Fruit fly (Drosophila melanogaster): Measurements from ENCODE around the gene CG10561.

CG10561 gene

DNA sequence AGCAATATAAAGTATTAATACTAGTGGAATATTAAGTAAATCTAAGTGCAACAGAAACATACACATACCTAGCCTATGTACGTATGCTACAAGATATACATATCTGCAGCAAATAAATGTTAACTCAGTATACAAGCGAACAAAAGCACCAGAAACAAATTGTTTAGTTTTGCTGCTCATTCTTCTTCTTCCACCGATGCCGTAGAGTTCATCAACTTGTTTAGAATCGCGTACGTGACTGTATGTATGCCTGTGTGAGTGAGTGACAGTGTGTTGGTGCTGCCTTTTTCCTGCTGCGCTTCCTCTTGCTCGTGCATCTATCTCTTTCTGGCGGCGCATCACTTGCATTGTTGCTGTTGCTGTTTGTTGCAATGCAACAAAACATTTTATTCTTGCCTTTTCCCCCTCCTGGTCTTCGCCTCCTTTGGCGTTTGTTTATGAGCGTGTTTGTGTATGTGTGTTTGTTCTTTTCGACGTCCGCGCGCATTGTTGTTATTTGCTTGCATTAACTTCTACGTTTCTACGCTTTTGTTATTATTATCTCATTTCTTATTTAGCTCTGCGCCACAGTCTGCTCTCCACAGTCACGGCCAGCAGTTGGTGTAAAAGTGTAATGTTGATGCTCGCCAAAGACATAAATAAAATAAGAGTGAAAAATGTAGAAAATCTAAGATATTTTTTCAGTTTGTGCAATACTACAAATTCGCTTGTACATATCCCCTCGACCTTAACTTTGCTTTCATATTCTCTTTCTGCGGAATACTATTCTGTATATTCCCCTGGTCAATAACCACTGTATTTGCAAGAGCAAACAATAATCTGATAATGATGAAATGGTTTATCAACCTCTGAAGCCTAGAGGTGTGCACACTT lies 44.7 kb downstream of the CG10561 start (continued):
- TF ChIP-seq Atf6 (GFP tag; IDR thresholded peaks at IDR 0.05) (peak; percentile 53; the same call in 1 of the 2 replicates), CG12104 (GFP tag; optimal IDR thresholded peaks at IDR 0.05) (no peak), CG1602 (GFP tag; optimal IDR thresholded peaks at IDR 0.05) (peak; percentile 25), CG30020 (tag; optimal IDR thresholded peaks at IDR 0.05) (no peak), Trl (optimal IDR thresholded peaks at IDR 0.05) (no peak), Trl (GFP tag; optimal IDR thresholded peaks at IDR 0.05) (peak; percentile 11), CG11695 (GFP tag; IDR thresholded peaks at IDR 0.05) (0 out of 3 replicates have a peak, but pooled peaks have one; percentile 9), CG8290 (GFP tag; optimal IDR thresholded peaks at IDR 0.05) (no peak), CG8290 (tag; optimal IDR thresholded peaks at IDR 0.05) (peak in 1 of 2 experiments; percentile 27), CG1832 (GFP tag; optimal IDR thresholded peaks at IDR 0.05) (peak; percentile 40), CG10366 (GFP tag; IDR thresholded peaks at IDR 0.05) (no peak; the same call in 1 of the 2 replicates), TFAM (GFP tag; optimal IDR thresholded peaks at IDR 0.05) (no peak), Xrp1 (GFP tag; IDR thresholded peaks at IDR 0.05) (peak; percentile 50; the same call in 1 of the 2 replicates), Sox102F (GFP tag; optimal IDR thresholded peaks at IDR 0.05) (peak; percentile 25), lab (GFP tag; optimal IDR thresholded peaks at IDR 0.05) (peak; percentile 57), CG34224 (GFP tag; IDR thresholded peaks at IDR 0.05; ENCODE audit: partially characterized antibody) (no peak), CG3838 (GFP tag; optimal IDR thresholded peaks at IDR 0.05) (peak; percentile 55), CG14441 (GFP tag; IDR thresholded peaks at IDR 0.05) (peak; percentile 31; the same call in 1 of the 2 replicates), vfl (GFP tag; optimal IDR thresholded peaks at IDR 0.05) (peak; percentile 18), CG11398 (GFP tag; optimal IDR thresholded peaks at IDR 0.05) (peak; percentile 26), CG9932 (GFP tag; IDR thresholded peaks at IDR 0.05) (peak; percentile 39; the same call in 1 of the 2 replicates), CG16863 (GFP tag; optimal IDR thresholded peaks at IDR 0.05) (peak; percentile 49), Dbx (GFP tag; IDR thresholded peaks at IDR 0.05) (peak; percentile 10; the same call in 1 of the 3 replicates), hth (optimal IDR thresholded peaks at IDR 0.05) (no peak), grn (GFP tag; optimal IDR thresholded peaks at IDR 0.05) (peak; percentile 40), H15 (GFP tag; IDR thresholded peaks at IDR 0.05) (peak; percentile 30; the same call in 1 of the 3 replicates), Drgx (GFP tag; IDR thresholded peaks at IDR 0.05) (peak; percentile 70), CG13296 (GFP tag; optimal IDR thresholded peaks at IDR 0.05) (peak; percentile 2), Vsx1 (GFP tag; optimal IDR thresholded peaks at IDR 0.05) (peak; percentile 56), tap (tag; optimal IDR thresholded peaks at IDR 0.05) (peak; percentile 18), CG4820 (GFP tag; optimal IDR thresholded peaks at IDR 0.05) (no peak), unpg (GFP tag; optimal IDR thresholded peaks at IDR 0.05) (peak; percentile 22), dmrt99B (tag; optimal IDR thresholded peaks at IDR 0.05) (peak; percentile 67), dmrt11E (tag; optimal IDR thresholded peaks at IDR 0.05) (peak; percentile 19), cato (GFP tag; optimal IDR thresholded peaks at IDR 0.05; ENCODE audit: borderline replicate concordance) (no peak), CG31365 (tag; optimal IDR thresholded peaks at IDR 0.05) (no peak), CG4854 (GFP tag; optimal IDR thresholded peaks at IDR 0.05) (no peak), CG4617 (GFP tag; optimal IDR thresholded peaks at IDR 0.05; ENCODE audit: borderline replicate concordance) (peak; percentile 3), gcm (GFP tag; optimal IDR thresholded peaks at IDR 0.05) (no peak), dm (GFP tag; optimal IDR thresholded peaks at IDR 0.05) (no peak), Hr39 (optimal IDR thresholded peaks at IDR 0.05) (no peak), shn (GFP tag; optimal IDR thresholded peaks at IDR 0.05) (peak; percentile 27), insv (GFP tag; optimal IDR thresholded peaks at IDR 0.05) (no peak), Asciz (GFP tag; optimal IDR thresholded peaks at IDR 0.05) (peak; percentile 16), gem (tag; optimal IDR thresholded peaks at IDR 0.05) (peak; percentile 56), ssp (GFP tag; IDR thresholded peaks at IDR 0.05) (no peak), CG12659 (GFP tag; optimal IDR thresholded peaks at IDR 0.05) (no peak), CG10267 (tag; optimal IDR thresholded peaks at IDR 0.05) (peak; percentile 11), ap (GFP tag; IDR thresholded peaks at IDR 0.05) (0 out of 2 replicates have a peak, but pooled peaks have one; percentile 10)

Measured in whole organism, embryonic.